Worm (Caenorhabditis elegans): ENCODE results near the gene F48G7.5.

F48G7.5 gene

DNA sequence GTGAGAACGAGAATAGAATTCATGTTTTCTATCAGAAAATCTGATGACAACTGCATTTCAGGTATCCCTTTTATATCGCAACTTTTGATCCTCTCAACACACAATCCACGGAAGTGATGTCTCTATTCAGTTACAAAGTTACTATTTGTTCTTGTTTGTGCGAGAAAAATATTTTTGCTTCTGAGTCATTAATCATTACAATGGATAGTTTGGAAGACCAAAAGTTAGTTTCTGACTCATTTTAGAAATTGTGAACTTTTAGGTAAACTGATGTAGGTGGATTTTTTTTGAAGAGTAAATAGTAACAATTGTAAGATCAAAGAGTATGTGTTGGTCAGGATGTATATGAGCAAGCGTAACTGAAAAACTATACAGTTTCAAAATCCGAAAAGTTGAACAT lies 13.1 kb downstream of the F48G7.5 start, which contains the start of gene srlf-36:
Gene srlf-36 (minus strand): TSS at position 101 of the 400 bp plus-strand sequence.
- TF ChIP-seq Y95B8A.8 (GFP tag; IDR thresholded peaks at IDR 0.05): no peak
- no peak for TF ChIP-seq madf-3 (GFP tag; IDR thresholded peaks at IDR 0.05)
- TF ChIP-seq F37B4.10 (GFP tag; IDR thresholded peaks at IDR 0.05): no peak
- no peak for TF ChIP-seq hrde-1 (tag; optimal IDR thresholded peaks at IDR 0.05; ENCODE audit: borderline replicate concordance)
- no peak for TF ChIP-seq B0336.3 (GFP tag; IDR thresholded peaks at IDR 0.05)
- TF ChIP-seq let-607 (tag; optimal IDR thresholded peaks at IDR 0.05): no peak
- TF ChIP-seq chd-7 (tag; optimal IDR thresholded peaks at IDR 0.05): no peak
- TF ChIP-seq F49E8.2 (tag; optimal IDR thresholded peaks at IDR 0.05; ENCODE audit: insufficient read depth): no peak
- no peak for TF ChIP-seq snpc-4 (GFP tag; optimal IDR thresholded peaks at IDR 0.05)
- TF ChIP-seq snpc-4 (tag; optimal IDR thresholded peaks at IDR 0.05): no peak
- no peak for TF ChIP-seq repo-1 (tag; optimal IDR thresholded peaks at IDR 0.05)
- TF ChIP-seq let-526 (GFP tag; IDR thresholded peaks at IDR 0.05): no peak
- no peak for TF ChIP-seq rpc-1 (optimal IDR thresholded peaks at IDR 0.05)
- TF ChIP-seq rpc-1 (tag; optimal IDR thresholded peaks at IDR 0.05): no peak
- no peak for TF ChIP-seq egrh-3 (GFP tag; IDR thresholded peaks at IDR 0.05)
- TF ChIP-seq somi-1 (GFP tag; optimal IDR thresholded peaks at IDR 0.05): no peak
- TF ChIP-seq mes-4 (tag; optimal IDR thresholded peaks at IDR 0.05): no peak
- TF ChIP-seq K12H6.12 (tag; optimal IDR thresholded peaks at IDR 0.05): no peak
- no peak for TF ChIP-seq dpl-1 (GFP tag; optimal IDR thresholded peaks at IDR 0.05)
- no peak for TF ChIP-seq sdz-38 (tag; optimal IDR thresholded peaks at IDR 0.05)

DNA sequence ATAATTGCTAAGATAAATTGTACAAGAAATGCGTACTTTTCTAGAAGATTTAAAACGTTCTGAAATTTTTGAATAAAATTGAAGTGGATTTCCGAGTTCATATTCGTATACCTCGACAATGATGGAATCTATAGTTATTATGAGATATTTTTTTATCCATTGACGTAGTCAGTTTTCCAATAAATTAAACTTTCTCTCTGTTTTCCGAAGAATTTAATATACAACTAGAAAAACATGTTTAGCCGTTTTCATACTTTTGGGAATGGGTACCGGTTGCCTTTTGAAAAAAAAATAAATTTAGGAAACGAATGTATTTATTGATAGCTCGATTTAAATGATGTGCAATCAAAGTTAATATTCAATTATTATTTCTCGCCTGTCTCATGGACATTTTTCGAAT lies 13.9 kb downstream of the F48G7.5 start, which contains the start of gene srw-109:
Gene srw-109 (minus strand): TSS at position 101 of the 400 bp plus-strand sequence.
- TF ChIP-seq mcd-1 (GFP tag; IDR thresholded peaks at IDR 0.05) (no peak), hlh-26 (GFP tag; conservative IDR thresholded peaks at IDR 0.05) (no peak), F22D6.2 (tag; optimal IDR thresholded peaks at IDR 0.05) (no peak), nhr-27 (tag; optimal IDR thresholded peaks at IDR 0.05) (no peak), nhr-179 (tag; optimal IDR thresholded peaks at IDR 0.05) (no peak), attf-5 (GFP tag; optimal IDR thresholded peaks at IDR 0.05) (no peak), ccch-3 (GFP tag; optimal IDR thresholded peaks at IDR 0.05) (no peak), ztf-25 (GFP tag; IDR thresholded peaks at IDR 0.05) (no peak), mxl-1 (tag; optimal IDR thresholded peaks at IDR 0.05) (no peak), T07F8.4 (tag; optimal IDR thresholded peaks at IDR 0.05) (no peak), sdz-38 (tag; optimal IDR thresholded peaks at IDR 0.05) (no peak), hrde-1 (tag; optimal IDR thresholded peaks at IDR 0.05; ENCODE audit: borderline replicate concordance) (no peak), ama-1 (optimal IDR thresholded peaks at IDR 0.05) (no peak), ama-1 (GFP tag; optimal IDR thresholded peaks at IDR 0.05) (no peak), sea-2 (GFP tag; IDR thresholded peaks at IDR 0.05) (no peak), repo-1 (tag; optimal IDR thresholded peaks at IDR 0.05) (no peak)

DNA sequence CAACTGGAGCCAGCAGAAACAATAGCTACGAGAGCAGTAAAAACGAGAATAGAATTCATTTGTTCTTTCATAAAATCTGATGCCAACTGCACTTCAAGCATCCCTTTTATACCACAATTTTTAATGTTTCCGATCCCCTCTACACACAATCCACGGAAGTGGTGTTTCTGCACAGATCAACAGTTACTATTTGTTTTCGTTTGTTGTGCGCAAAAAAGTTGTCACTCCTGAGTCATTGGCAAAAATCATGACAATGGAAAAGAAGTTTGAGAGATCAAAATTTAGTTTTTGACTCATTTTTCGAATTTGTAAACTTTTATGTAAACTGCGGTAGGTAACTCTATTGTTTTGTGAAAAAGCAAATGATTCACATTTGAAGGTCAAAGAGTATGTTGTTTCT lies 18.6 kb downstream of the F48G7.5 start, which contains the start of gene srlf-37:
Gene srlf-37 (minus strand): TSS at position 101 of the 400 bp plus-strand sequence.
- no peak for TF ChIP-seq hsf-1 (GFP tag; IDR thresholded peaks at IDR 0.05)
- TF ChIP-seq repo-1 (tag; optimal IDR thresholded peaks at IDR 0.05): no peak
- TF ChIP-seq die-1 (tag; optimal IDR thresholded peaks at IDR 0.05): no peak
- no peak for TF ChIP-seq cebp-1 (GFP tag; IDR thresholded peaks at IDR 0.05)
- TF ChIP-seq cebp-1 (tag; optimal IDR thresholded peaks at IDR 0.05): no peak
- TF ChIP-seq aptf-2 (GFP tag; conservative IDR thresholded peaks at IDR 0.05): no peak
- TF ChIP-seq ceh-27 (GFP tag; optimal IDR thresholded peaks at IDR 0.05): no peak
- no peak for TF ChIP-seq ceh-58 (GFP tag; IDR thresholded peaks at IDR 0.05)
- TF ChIP-seq egrh-3 (GFP tag; IDR thresholded peaks at IDR 0.05): no peak
- no peak for TF ChIP-seq rcor-1 (GFP tag; IDR thresholded peaks at IDR 0.05)
- no peak for TF ChIP-seq tbp1 (GFP tag; optimal IDR thresholded peaks at IDR 0.05)
- no peak for TF ChIP-seq F22D6.2 (tag; optimal IDR thresholded peaks at IDR 0.05)
- TF ChIP-seq him-1 (tag; optimal IDR thresholded peaks at IDR 0.05): no peak
- no peak for TF ChIP-seq lin-40 (tag; optimal IDR thresholded peaks at IDR 0.05)
- TF ChIP-seq Y53F4B.3 (GFP tag; IDR thresholded peaks at IDR 0.05): no peak
- TF ChIP-seq B0261.1 (tag; optimal IDR thresholded peaks at IDR 0.05): no peak
- TF ChIP-seq K11D2.4 (GFP tag; IDR thresholded peaks at IDR 0.05): no peak
- TF ChIP-seq mcd-1 (GFP tag; IDR thresholded peaks at IDR 0.05): no peak
- no peak for TF ChIP-seq snpc-4 (GFP tag; optimal IDR thresholded peaks at IDR 0.05)
- no peak for TF ChIP-seq snpc-4 (tag; optimal IDR thresholded peaks at IDR 0.05)

Data from whole organism, young adult.